Worm (Caenorhabditis elegans) whole organism, L4 larva: Measurements from ENCODE around the gene sfa-1.

Source experiments
- fos-1 ChIP-seq: fragments of 150-350 bp; optimal IDR thresholded peaks from 2 replicates; lab custom pipeline; 2014; ENCODE audit warnings: missing biosample characterization, missing genetic modification characterization
- mdl-1 ChIP-seq, 2 experiments: fragments of 150-350 bp in 1 of 2; sonication (generic microtip) in 1 of 2; optimal IDR thresholded peaks; 2 replicates each; lab custom pipeline; 2014 to 2017; ENCODE audit warnings: missing biosample characterization in 2 of 2, missing genetic modification characterization in 2 of 2
- snpc-1.2 ChIP-seq: fragments of 200-800 bp; sonication (Bioruptor generic); IDR thresholded peaks from 2 replicates; pipeline ENCODE4 v1.3.6; 2022; ENCODE audit warnings: missing genetic modification reagents, missing genetic modification characterization, missing compliant biosample characterization
- unc-62 ChIP-seq, 3 experiments: fragments of 150-350 bp in 1 of 3; sonication (generic microtip); optimal IDR thresholded peaks in 2 of 3; peaks in 1 of 3; 1 replicate in 1 of 3; 2 replicates in 2 of 3; lab custom pipeline; 2014 to 2017; ENCODE audit warnings: missing biosample characterization in 3 of 3, missing genetic modification characterization in 3 of 3, missing genetic modification reagents in 3 of 3, missing genotype in 1 of 3

DNA sequence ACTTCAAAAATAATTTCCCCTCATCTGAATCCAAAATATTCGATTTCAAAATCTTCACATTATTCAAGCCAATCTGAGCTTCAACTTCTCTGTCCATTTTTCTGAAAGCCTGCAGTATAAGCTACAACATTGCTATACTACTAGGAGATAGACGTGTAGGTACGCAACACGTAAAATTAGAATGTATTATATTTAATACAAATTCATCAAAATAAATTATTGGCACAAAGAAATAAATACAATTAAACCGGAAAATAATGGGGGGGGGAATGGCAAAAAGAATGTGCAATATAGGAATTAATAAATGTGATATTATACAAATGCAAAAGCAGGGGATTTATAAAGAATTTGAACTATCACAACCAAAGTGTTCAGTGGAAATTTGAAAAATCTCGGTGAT, 32.1 kb downstream of the sfa-1 start, which contains the start of gene Y116A8C.25:
- TF ChIP-seq unc-62 (GFP tag; optimal IDR thresholded peaks at IDR 0.05 in 1 of 2; lab: Kevin White, UChicago) = no peak
- TF ChIP-seq unc-62 (tag; optimal IDR thresholded peaks at IDR 0.05; lab: Kevin White, UChicago) = no peak
- no peak for TF ChIP-seq mdl-1 (tag; optimal IDR thresholded peaks at IDR 0.05; lab: Kevin White, UChicago)
- TF ChIP-seq snpc-1.2 (GFP tag; lab: Robert Waterston, UW) = no peak
- no peak for TF ChIP-seq fos-1
